Fruit fly (Drosophila melanogaster) whole organism, pupa: ENCODE measurements around the gene CG2493.

Experiments used
- CG10348 ChIP-seq: fragments of 200-800 bp; sonication (Bioruptor generic); IDR thresholded peaks from 2 replicates; pipeline ENCODE4 v1.3.6; 2022; ENCODE audit warnings: missing biosample characterization, missing genetic modification characterization
- CG17806 ChIP-seq: fragments of 200-800 bp; sonication (Bioruptor generic); optimal IDR thresholded peaks from 2 replicates; lab custom pipeline; 2018; ENCODE audit warnings: missing biosample characterization, mild to moderate bottlenecking, missing genetic modification characterization, moderate library complexity
- CG4496 ChIP-seq: fragments of 200-800 bp; sonication (Bioruptor generic); IDR thresholded peaks from 3 replicates; pipeline ENCODE4 v1.3.6; 2022; ENCODE audit warnings: missing biosample characterization, missing genetic modification characterization
- CG8301 ChIP-seq: fragments of 200-800 bp; sonication (Bioruptor generic); optimal IDR thresholded peaks from 2 replicates; lab custom pipeline; 2018; ENCODE audit warnings: missing biosample characterization, mild to moderate bottlenecking, missing genetic modification characterization
- EcR ChIP-seq: fragments of 200-800 bp; sonication (Bioruptor generic); optimal IDR thresholded peaks from 3 replicates; lab custom pipeline; 2019; ENCODE audit warnings: missing biosample characterization, missing genetic modification characterization, mild to moderate bottlenecking, moderate library complexity, missing genetic modification reagents
- Ets98B ChIP-seq: fragments of 200-800 bp; sonication (Bioruptor generic); IDR thresholded peaks from 2 replicates; pipeline ENCODE4 v1.3.6; 2022; ENCODE audit warnings: missing biosample characterization, missing genetic modification characterization
- Pif1A ChIP-seq: fragments of 200-800 bp; sonication (Bioruptor generic); optimal IDR thresholded peaks from 3 replicates; lab custom pipeline; 2016; ENCODE audit warnings: missing biosample characterization, missing genetic modification characterization
- Pif1B ChIP-seq: fragments of 200-800 bp; sonication (Bioruptor generic); optimal IDR thresholded peaks from 3 replicates; lab custom pipeline; 2016; ENCODE audit warnings: missing biosample characterization, missing genetic modification characterization
- Snoo ChIP-seq: fragments of 200-800 bp; sonication (Bioruptor generic); optimal IDR thresholded peaks from 3 replicates; lab custom pipeline; 2017; ENCODE audit warnings: missing biosample characterization, mild to moderate bottlenecking, missing genetic modification characterization, inconsistent platforms
- fd96Ca ChIP-seq: fragments of 200-800 bp; sonication (Bioruptor generic); IDR thresholded peaks from 3 replicates; pipeline ENCODE4 v1.3.6; 2022; ENCODE audit warnings: missing biosample characterization, missing genetic modification characterization

DNA sequence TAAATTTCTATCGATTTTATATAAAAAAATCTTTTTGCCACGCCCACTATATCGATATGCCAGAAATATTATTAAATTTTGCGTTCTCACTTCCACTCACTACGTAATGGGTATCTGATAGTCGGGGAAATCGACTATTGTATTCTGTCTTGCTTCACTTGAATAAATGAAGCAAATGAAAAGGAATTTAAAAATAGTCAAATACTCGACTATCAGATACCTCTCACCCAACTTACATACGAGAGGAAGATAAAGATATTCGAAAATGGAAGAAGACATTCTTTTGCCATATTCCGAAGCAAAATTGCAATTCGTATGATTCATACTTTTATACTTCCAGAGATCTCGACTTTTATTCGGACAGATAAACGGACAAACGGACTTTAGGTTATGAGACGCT, 49.4 kb downstream of the CG2493 start:
- TF ChIP-seq fd96Ca (GFP tag; lab: Robert Waterston, UW): no peak
- no peak for TF ChIP-seq Pif1A (GFP tag; lab: Kevin White, UChicago)
- no peak for TF ChIP-seq CG17806 (tag; lab: Kevin White, UChicago)
- TF ChIP-seq Pif1B: no peak
- no peak for TF ChIP-seq CG10348 (GFP tag; lab: Robert Waterston, UW)
- no peak for TF ChIP-seq EcR (GFP tag; lab: Kevin White, UChicago)
- no peak for TF ChIP-seq Ets98B (GFP tag; lab: Robert Waterston, UW)
- TF ChIP-seq CG4496 (GFP tag; lab: Robert Waterston, UW): no peak
- no peak for TF ChIP-seq CG8301
- TF ChIP-seq Snoo (tag; lab: Kevin White, UChicago): no peak
